Fruit fly (Drosophila melanogaster): ENCODE results near the gene Trp1.

DNA sequence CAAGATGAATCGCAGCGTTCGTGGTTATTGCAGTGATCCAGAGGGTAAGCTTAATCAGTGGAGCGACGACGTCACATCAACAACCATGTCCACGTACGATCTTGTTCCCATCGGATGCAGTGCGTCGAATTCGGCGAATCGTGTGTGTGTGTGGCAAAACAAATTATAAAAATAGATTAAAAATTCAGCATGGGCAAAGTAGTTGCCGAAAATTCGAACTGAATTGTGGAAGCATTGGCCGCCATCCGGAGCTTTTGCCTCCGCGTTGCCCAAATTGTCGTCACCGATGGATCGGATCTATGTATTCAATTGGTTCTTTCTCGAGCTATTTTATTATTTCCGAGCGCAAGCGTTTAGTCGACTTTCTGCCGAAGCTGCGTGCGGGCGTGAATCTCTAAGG lies 51.3 kb downstream of the Trp1 start, which contains the start of gene Spn31A:
- no peak for TF ChIP-seq psq (GFP tag; optimal IDR thresholded peaks at IDR 0.05)
- no peak for TF ChIP-seq tai (GFP tag; optimal IDR thresholded peaks at IDR 0.05)
- no peak for TF ChIP-seq usp (GFP tag; optimal IDR thresholded peaks at IDR 0.05)
- TF ChIP-seq sv (GFP tag; optimal IDR thresholded peaks at IDR 0.05) = no peak
- TF ChIP-seq woc (GFP tag; optimal IDR thresholded peaks at IDR 0.05) = no peak
- TF ChIP-seq Vsx2 (GFP tag; optimal IDR thresholded peaks at IDR 0.05; ENCODE audit: partially characterized antibody) = no peak
- TF ChIP-seq CG9705 (GFP tag; optimal IDR thresholded peaks at IDR 0.05) = no peak
- TF ChIP-seq Rel (GFP tag; optimal IDR thresholded peaks at IDR 0.05) = no peak
- TF ChIP-seq Rel (tag; optimal IDR thresholded peaks at IDR 0.05) = no peak
- TF ChIP-seq br (GFP tag; optimal IDR thresholded peaks at IDR 0.05) = no peak
- no peak for TF ChIP-seq Dif (GFP tag; optimal IDR thresholded peaks at IDR 0.05; ENCODE audit: partially characterized antibody)

Data from whole organism, wandering third instar larva.